Fruit fly (Drosophila melanogaster) whole organism, embryonic: ENCODE data around the gene Obp99c.
A peak's percentile ranks its signal among the peaks of the same experiment; 100 is the strongest.

ENCODE experiments used
- Bteb2 ChIP-seq: fragments of 200-800 bp; sonication (Bioruptor generic); optimal IDR thresholded peaks from 2 replicates; lab custom pipeline; 2016; ENCODE audit warnings: missing biosample characterization, missing genetic modification characterization
- CG10209 ChIP-seq: fragments of 200-800 bp; sonication (Bioruptor generic); optimal IDR thresholded peaks from 3 replicates; lab custom pipeline; 2017; ENCODE audit warnings: missing biosample characterization, mild to moderate bottlenecking, missing genetic modification characterization, missing genetic modification reagents
- CG10654 ChIP-seq: fragments of 200-800 bp; sonication (Bioruptor generic); optimal IDR thresholded peaks from 2 replicates; lab custom pipeline; 2016; ENCODE audit warnings: missing biosample characterization, missing genetic modification characterization
- CG10979 ChIP-seq: fragments of 200-800 bp; sonication (Bioruptor generic); optimal IDR thresholded peaks from 2 replicates; lab custom pipeline; 2018; ENCODE audit warnings: missing biosample characterization, mild to moderate bottlenecking, missing genetic modification characterization, moderate library complexity
- CG13123 ChIP-seq: fragments of 200-800 bp; sonication (Bioruptor generic); optimal IDR thresholded peaks from 2 replicates; lab custom pipeline; 2016; ENCODE audit warnings: missing biosample characterization, missing genetic modification characterization
- CG13287 ChIP-seq: fragments of 200-800 bp; sonication (Bioruptor generic); IDR thresholded peaks from 2 replicates; pipeline ENCODE4 v1.3.6; 2022; ENCODE audit warnings: missing biosample characterization, missing genetic modification characterization; ENCODE audit not compliant: partially characterized antibody
- CG14860 ChIP-seq: fragments of 200-800 bp; sonication (Bioruptor generic); IDR thresholded peaks from 3 replicates; pipeline ENCODE4 v1.3.6; 2022; ENCODE audit warnings: missing biosample characterization, missing genetic modification characterization; ENCODE audit not compliant: partially characterized antibody
- CG15479 ChIP-seq: fragments of 200-800 bp; sonication (Bioruptor generic); optimal IDR thresholded peaks from 3 replicates; lab custom pipeline; 2019; ENCODE audit warnings: missing biosample characterization, mild to moderate bottlenecking, missing genetic modification characterization, moderate library complexity
- CG16815 ChIP-seq: fragments of 200-800 bp; sonication (Bioruptor generic); optimal IDR thresholded peaks from 3 replicates; lab custom pipeline; 2017; ENCODE audit warnings: missing biosample characterization, mild to moderate bottlenecking, missing genetic modification characterization
- CG17328 ChIP-seq: fragments of 200-800 bp; sonication (Bioruptor generic); IDR thresholded peaks from 2 replicates; pipeline ENCODE4 v1.3.6; 2022; ENCODE audit warnings: missing biosample characterization, missing genetic modification characterization
- CG2202 ChIP-seq: fragments of 200-800 bp; sonication (Bioruptor generic); optimal IDR thresholded peaks from 2 replicates; lab custom pipeline; 2018; ENCODE audit warnings: missing biosample characterization, mild to moderate bottlenecking, missing genetic modification characterization
- CG31388 ChIP-seq: fragments of 200-800 bp; sonication (Bioruptor generic); optimal IDR thresholded peaks from 2 replicates; lab custom pipeline; 2016; ENCODE audit warnings: missing biosample characterization, missing genetic modification characterization
- CG31441 ChIP-seq: fragments of 200-800 bp; sonication (Bioruptor generic); IDR thresholded peaks from 2 replicates; pipeline ENCODE4 v1.3.6; 2022; ENCODE audit warnings: missing biosample characterization, missing genetic modification characterization
- CG33557 ChIP-seq: fragments of 200-800 bp; sonication (Bioruptor generic); optimal IDR thresholded peaks from 2 replicates; lab custom pipeline; 2019; ENCODE audit warnings: missing biosample characterization, mild to moderate bottlenecking, missing genetic modification characterization, moderate library complexity
- CG4328 ChIP-seq: fragments of 200-800 bp; sonication (Bioruptor generic); optimal IDR thresholded peaks from 3 replicates; lab custom pipeline; 2017; ENCODE audit warnings: missing biosample characterization, missing genetic modification reagents, missing genetic modification characterization
- CG6654 ChIP-seq: fragments of 200-800 bp; sonication (Bioruptor generic); optimal IDR thresholded peaks from 2 replicates; lab custom pipeline; 2017; ENCODE audit warnings: missing biosample characterization, mild to moderate bottlenecking, missing genetic modification characterization
- CG7928 ChIP-seq: fragments of 200-800 bp; sonication (Bioruptor generic); optimal IDR thresholded peaks from 2 replicates; lab custom pipeline; 2017; ENCODE audit warnings: missing biosample characterization, mild to moderate bottlenecking, missing genetic modification characterization
- CG9609 ChIP-seq: fragments of 200-800 bp; sonication (Bioruptor generic); optimal IDR thresholded peaks from 3 replicates; lab custom pipeline; 2016; ENCODE audit warnings: missing biosample characterization, missing genetic modification characterization
- CG9797 ChIP-seq: fragments of 200-800 bp; sonication (Bioruptor generic); optimal IDR thresholded peaks from 3 replicates; lab custom pipeline; 2018; ENCODE audit warnings: missing biosample characterization, mild to moderate bottlenecking, missing genetic modification characterization
- Dip3 ChIP-seq: fragments of 200-800 bp; sonication (Bioruptor generic); optimal IDR thresholded peaks from 3 replicates; lab custom pipeline; 2016; ENCODE audit warnings: missing biosample characterization, missing genetic modification characterization
- E2f1 ChIP-seq: fragments of 200-800 bp; sonication (Bioruptor generic); IDR thresholded peaks from 2 replicates; pipeline ENCODE4 v1.3.6; 2022; ENCODE audit warnings: missing biosample characterization, missing genetic modification characterization
- E2f2 ChIP-seq: fragments of 200-800 bp; sonication (Bioruptor generic); IDR thresholded peaks from 2 replicates; pipeline ENCODE4 v1.3.6; 2022; ENCODE audit warnings: missing biosample characterization, missing genetic modification characterization
- Ets97D ChIP-seq: fragments of 200-800 bp; sonication (Bioruptor generic); optimal IDR thresholded peaks from 3 replicates; lab custom pipeline; 2016; ENCODE audit warnings: missing biosample characterization, missing genetic modification characterization
- GATAe ChIP-seq: fragments of 200-800 bp; sonication (Bioruptor generic); conservative IDR thresholded peaks from 2 replicates; pipeline ENCODE4 v1.3.6; 2022; ENCODE audit warnings: missing biosample characterization, missing genetic modification characterization
- HHEX ChIP-seq: fragments of 200-800 bp; sonication (Bioruptor generic); optimal IDR thresholded peaks from 3 replicates; lab custom pipeline; 2017; ENCODE audit warnings: missing biosample characterization, mild to moderate bottlenecking, missing genetic modification characterization, missing genetic modification reagents
- Mad ChIP-seq: fragments of 200-800 bp; sonication (Bioruptor generic); optimal IDR thresholded peaks from 2 replicates; lab custom pipeline; 2016; ENCODE audit warnings: missing biosample characterization, missing genetic modification characterization
- Oaz ChIP-seq: fragments of 200-800 bp; sonication (Bioruptor generic); IDR thresholded peaks from 2 replicates; pipeline ENCODE4 v1.3.6; 2022; ENCODE audit warnings: missing biosample characterization, missing genetic modification characterization
- Optix ChIP-seq: fragments of 200-800 bp; sonication (Bioruptor generic); IDR thresholded peaks from 3 replicates; pipeline ENCODE4 v1.3.6; 2022; ENCODE audit warnings: missing biosample characterization, missing genetic modification characterization
- Sox102F ChIP-seq: fragments of 200-800 bp; sonication (Bioruptor generic); optimal IDR thresholded peaks from 2 replicates; lab custom pipeline; 2018; ENCODE audit warnings: missing biosample characterization, mild to moderate bottlenecking, missing genetic modification characterization, moderate library complexity
- Xrp1 ChIP-seq: fragments of 200-800 bp; sonication (Bioruptor generic); IDR thresholded peaks from 2 replicates; pipeline ENCODE4 v1.3.6; 2022; ENCODE audit warnings: missing biosample characterization, missing genetic modification characterization
- abd-A ChIP-seq: fragments of 200-800 bp; sonication (Bioruptor generic); optimal IDR thresholded peaks from 3 replicates; lab custom pipeline; 2019; ENCODE audit warnings: missing biosample characterization, mild to moderate bottlenecking, missing genetic modification characterization, moderate library complexity
- ash1 ChIP-seq: fragments of 200-800 bp; sonication (Bioruptor generic); optimal IDR thresholded peaks from 2 replicates; lab custom pipeline; 2018; ENCODE audit warnings: missing biosample characterization, mild to moderate bottlenecking, missing genetic modification characterization
- bbx ChIP-seq: fragments of 200-800 bp; sonication (Bioruptor generic); IDR thresholded peaks from 2 replicates; pipeline ENCODE4 v1.3.6; 2022; ENCODE audit warnings: missing biosample characterization, missing genetic modification characterization; ENCODE audit not compliant: partially characterized antibody
- bcd ChIP-seq: fragments of 200-800 bp; sonication (Bioruptor generic); optimal IDR thresholded peaks from 2 replicates; lab custom pipeline; 2017; ENCODE audit warnings: missing biosample characterization, mild to moderate bottlenecking, missing genetic modification characterization
- br ChIP-seq: fragments of >200 bp; optimal IDR thresholded peaks from 2 replicates; lab custom pipeline; 2017
- cwo ChIP-seq: fragments of 200-800 bp; sonication (Bioruptor generic); optimal IDR thresholded peaks from 3 replicates; lab custom pipeline; 2017; ENCODE audit warnings: missing biosample characterization, missing genetic modification characterization, mild to moderate bottlenecking, moderate library complexity, missing genetic modification reagents
- dan ChIP-seq: fragments of 200-800 bp; sonication (Bioruptor generic); IDR thresholded peaks from 2 replicates; pipeline ENCODE4 v1.3.6; 2022; ENCODE audit warnings: missing biosample characterization, missing genetic modification characterization
- ems ChIP-seq: fragments of 200-800 bp; sonication (Bioruptor generic); optimal IDR thresholded peaks from 3 replicates; lab custom pipeline; 2016; ENCODE audit warnings: missing biosample characterization, missing genetic modification characterization
- exex ChIP-seq: fragments of 200-800 bp; sonication (Bioruptor generic); optimal IDR thresholded peaks from 4 replicates; lab custom pipeline; 2018; ENCODE audit warnings: missing biosample characterization, mild to moderate bottlenecking, missing genetic modification characterization, moderate library complexity
- gce ChIP-seq: fragments of 200-800 bp; sonication (Bioruptor generic); IDR thresholded peaks from 3 replicates; pipeline ENCODE4 v1.3.6; 2022; ENCODE audit warnings: missing biosample characterization, missing genetic modification characterization
- hb ChIP-seq: fragments of 200-800 bp; sonication (Bioruptor generic); IDR thresholded peaks from 3 replicates; pipeline ENCODE4 v1.3.6; 2022; ENCODE audit warnings: missing biosample characterization, missing genetic modification characterization; ENCODE audit not compliant: partially characterized antibody
- inv ChIP-seq: fragments of 200-800 bp; sonication (Bioruptor generic); IDR thresholded peaks from 2 replicates; pipeline ENCODE4 v1.3.6; 2022; ENCODE audit warnings: missing biosample characterization, missing genetic modification characterization; ENCODE audit not compliant: partially characterized antibody
- lbe ChIP-seq: fragments of 200-800 bp; sonication (Bioruptor generic); optimal IDR thresholded peaks from 2 replicates; lab custom pipeline; 2016; ENCODE audit warnings: missing biosample characterization, mild to moderate bottlenecking, missing genetic modification characterization
- lov ChIP-seq, 2 experiments: fragments of 200-800 bp in 1 of 2; fragments of >200 bp in 1 of 2; sonication (Bioruptor generic) in 1 of 2; IDR thresholded peaks in 1 of 2; optimal IDR thresholded peaks in 1 of 2; 2 replicates in 1 of 2; 3 replicates in 1 of 2; pipeline versions ENCODE4 v1.3.6 to Lab custom; 2017 to 2022; ENCODE audit warnings: missing biosample characterization in 1 of 2, missing genetic modification characterization in 1 of 2
- prd ChIP-seq, 3 experiments: fragments of >200 bp in 2 of 3; fragments of 200-800 bp in 1 of 3; sonication (Bioruptor generic) in 1 of 3; optimal IDR thresholded peaks in 2 of 3; IDR thresholded peaks in 1 of 3; 2 replicates in 2 of 3; 3 replicates in 1 of 3; pipeline versions ENCODE4 v1.3.6 to Lab custom; 2017 to 2022; ENCODE audit warnings: missing biosample characterization in 1 of 3, missing genetic modification characterization in 1 of 3
- pros ChIP-seq: fragments of 200-800 bp; sonication (Bioruptor generic); optimal IDR thresholded peaks from 3 replicates; lab custom pipeline; 2019; ENCODE audit warnings: missing biosample characterization, mild to moderate bottlenecking, missing genetic modification characterization, moderate library complexity
- slp2 ChIP-seq: fragments of 200-800 bp; sonication (Bioruptor generic); optimal IDR thresholded peaks from 2 replicates; lab custom pipeline; 2016; ENCODE audit warnings: missing biosample characterization, missing genetic modification characterization
- tll ChIP-seq, 2 experiments: fragments of 200-800 bp in 1 of 2; fragments of >200 bp in 1 of 2; sonication (Bioruptor generic) in 1 of 2; optimal IDR thresholded peaks; 2 replicates each; lab custom pipeline; 2017 to 2019; ENCODE audit warnings: missing biosample characterization in 2 of 2, missing genetic modification characterization in 2 of 2, mild to moderate bottlenecking in 1 of 2, moderate library complexity in 1 of 2
- tx ChIP-seq: fragments of 200-800 bp; sonication (Bioruptor generic); optimal IDR thresholded peaks from 2 replicates; lab custom pipeline; 2016; ENCODE audit warnings: missing biosample characterization, missing genetic modification characterization
- unpg ChIP-seq: fragments of 200-800 bp; sonication (Bioruptor generic); optimal IDR thresholded peaks from 3 replicates; lab custom pipeline; 2018; ENCODE audit warnings: missing biosample characterization, mild to moderate bottlenecking, missing genetic modification characterization, moderate library complexity

Obp99c gene

DNA sequence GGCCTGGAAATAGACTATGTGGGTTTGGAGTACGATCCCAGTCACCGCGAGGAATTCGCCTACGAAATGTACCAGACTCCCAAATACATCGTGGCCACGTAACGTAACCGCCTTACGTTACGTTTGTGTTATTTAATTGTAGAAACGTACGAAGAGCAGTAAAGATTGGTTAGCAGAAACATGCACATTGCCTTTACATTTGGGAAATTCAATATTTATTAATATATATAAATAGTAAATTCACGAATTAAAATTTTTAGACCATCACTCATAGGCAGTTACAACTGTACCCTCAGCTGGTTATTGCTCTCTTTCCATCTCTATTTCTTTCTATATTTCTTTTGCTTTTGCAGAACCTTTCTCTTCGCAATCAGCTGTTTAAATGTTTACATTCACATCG is 48.8 kb upstream of the Obp99c start, which contains the start of gene Gnpnat (continued):
- TF ChIP-seq CG14860 (GFP tag; lab: Robert Waterston, UW) (no peak), Mad (no peak), CG4328 (GFP tag; lab: Kevin White, UChicago) (no peak), CG33557 (GFP tag; lab: Kevin White, UChicago) (peak; percentile 1), CG13123 (GFP tag; lab: Kevin White, UChicago) (no peak), unpg (GFP tag; lab: Kevin White, UChicago) (peak; percentile 80), CG10654 (GFP tag; lab: Kevin White, UChicago) (peak; percentile 27), CG9797 (GFP tag; lab: Kevin White, UChicago) (no peak), bbx (GFP tag; lab: Robert Waterston, UW) (no peak), abd-A (tag; lab: Kevin White, UChicago) (no peak), E2f1 (GFP tag; lab: Robert Waterston, UW) (no peak), inv (GFP tag; lab: Robert Waterston, UW) (no peak), E2f2 (no peak), Optix (GFP tag; lab: Robert Waterston, UW) (no peak), pros (GFP tag; lab: Kevin White, UChicago) (no peak), Sox102F (GFP tag; lab: Kevin White, UChicago) (peak; percentile 63), br (lab: Kevin White, UChicago) (no peak), GATAe (GFP tag; lab: Robert Waterston, UW) (no peak), CG10979 (tag; lab: Kevin White, UChicago) (peak; percentile 62), Ets97D (GFP tag; lab: Kevin White, UChicago) (no peak), CG31441 (GFP tag; lab: Robert Waterston, UW) (no peak), lbe (GFP tag; lab: Kevin White, UChicago) (peak; percentile 34), CG16815 (GFP tag; lab: Kevin White, UChicago) (peak; percentile 48), CG15479 (GFP tag; lab: Kevin White, UChicago) (no peak), dan (no peak), tll (GFP tag; optimal IDR thresholded peaks at IDR 0.05; lab: Kevin White, UChicago) (no peak), exex (no peak), prd (optimal IDR thresholded peaks at IDR 0.05; lab: Kevin White, UChicago) (no peak), prd (GFP tag; IDR thresholded peaks at IDR 0.05; lab: Robert Waterston, UW) (no peak), ems (GFP tag; lab: Kevin White, UChicago) (no peak), gce (GFP tag; lab: Robert Waterston, UW) (no peak), CG9609 (GFP tag; lab: Kevin White, UChicago) (no peak), CG6654 (GFP tag; lab: Kevin White, UChicago) (no peak), bcd (GFP tag; lab: Kevin White, UChicago) (peak; percentile 46), hb (GFP tag; lab: Robert Waterston, UW) (no peak), CG7928 (GFP tag; lab: Kevin White, UChicago) (no peak), CG31388 (GFP tag; lab: Kevin White, UChicago) (no peak), Xrp1 (no peak), slp2 (GFP tag; lab: Kevin White, UChicago) (no peak), HHEX (GFP tag; lab: Kevin White, UChicago) (peak; percentile 48), CG2202 (peak; percentile 30), lov (optimal IDR thresholded peaks at IDR 0.05; lab: Kevin White, UChicago) (no peak), lov (GFP tag; IDR thresholded peaks at IDR 0.05; lab: Robert Waterston, UW) (no peak), CG17328 (no peak), Bteb2 (GFP tag; lab: Kevin White, UChicago) (no peak), Oaz (no peak), CG13287 (GFP tag; lab: Robert Waterston, UW) (no peak), Dip3 (GFP tag; lab: Kevin White, UChicago) (no peak), cwo (GFP tag; lab: Kevin White, UChicago) (peak; percentile 36), tx (GFP tag; lab: Kevin White, UChicago) (no peak), CG10209 (GFP tag; lab: Kevin White, UChicago) (peak; percentile 45), ash1 (no peak)
